Worm (Caenorhabditis elegans) whole organism, young adult: ENCODE data around the gene dhc-3.

Experiments used
- F57A8.1 ChIP-seq: fragments of 200-800 bp; sonication (Bioruptor generic); optimal IDR thresholded peaks from 2 replicates; lab custom pipeline; 2018; ENCODE audit warnings: mild to moderate bottlenecking, missing genetic modification characterization, moderate library complexity, missing compliant biosample characterization
- K12H6.12 ChIP-seq: fragments of 200-800 bp; sonication (Bioruptor generic); optimal IDR thresholded peaks from 2 replicates; lab custom pipeline; 2018; ENCODE audit warnings: mild to moderate bottlenecking, missing genetic modification characterization, missing compliant biosample characterization
- Y79H2A.3 ChIP-seq: fragments of 200-800 bp; sonication (Bioruptor generic); conservative IDR thresholded peaks from 2 replicates; pipeline ENCODE4 v1.3.6; 2022; ENCODE audit warnings: missing genetic modification reagents, missing genetic modification characterization, missing compliant biosample characterization
- Y95B8A.8 ChIP-seq: fragments of 200-800 bp; sonication (Bioruptor generic); IDR thresholded peaks from 2 replicates; pipeline ENCODE4 v1.3.6; 2022; ENCODE audit warnings: missing genetic modification reagents, missing genetic modification characterization, missing compliant biosample characterization
- attf-6 ChIP-seq: fragments of 200-800 bp; sonication (Bioruptor generic); IDR thresholded peaks from 2 replicates; pipeline ENCODE4 v1.3.6; 2022; ENCODE audit warnings: missing genetic modification reagents, missing genetic modification characterization, missing compliant biosample characterization
- bed-1 ChIP-seq: fragments of 200-800 bp; sonication (Bioruptor generic); IDR thresholded peaks from 2 replicates; pipeline ENCODE4 v1.3.6; 2022; ENCODE audit warnings: missing genetic modification reagents, missing genetic modification characterization, missing compliant biosample characterization
- lin-35 ChIP-seq, 3 experiments: fragments of 150-350 bp in 2 of 3; sonication (generic microtip) in 1 of 3; optimal IDR thresholded peaks; 2 replicates each; lab custom pipeline; 2014 to 2018; ENCODE audit warnings: missing biosample characterization in 3 of 3, missing genetic modification characterization in 3 of 3, missing genetic modification reagents in 3 of 3
- lsy-27 ChIP-seq: sonication (generic microtip); optimal IDR thresholded peaks from 2 replicates; lab custom pipeline; 2017; ENCODE audit warnings: missing genetic modification characterization, mild to moderate bottlenecking, missing compliant biosample characterization, antibody characterized with exemption, missing genotype, borderline replicate concordance; ENCODE audit not compliant: insufficient read depth
- mxl-1 ChIP-seq: sonication (generic microtip); optimal IDR thresholded peaks from 2 replicates; lab custom pipeline; 2016; ENCODE audit warnings: missing genetic modification characterization, missing compliant biosample characterization
- sdz-38 ChIP-seq: sonication (generic microtip); optimal IDR thresholded peaks from 2 replicates; lab custom pipeline; 2016; ENCODE audit warnings: missing genotype, missing genetic modification characterization, missing compliant biosample characterization
- snpc-1.1 ChIP-seq: sonication (generic microtip); optimal IDR thresholded peaks from 2 replicates; lab custom pipeline; 2017; ENCODE audit warnings: missing genetic modification characterization, mild to moderate bottlenecking, missing compliant biosample characterization, antibody characterized with exemption, moderate library complexity, missing genotype, missing genetic modification reagents; ENCODE audit not compliant: insufficient read depth
- tbx-9 ChIP-seq: sonication (generic microtip); optimal IDR thresholded peaks from 2 replicates; lab custom pipeline; 2016; ENCODE audit warnings: borderline replicate concordance, missing genetic modification characterization, inconsistent platforms, missing compliant biosample characterization
- ztf-3 ChIP-seq: fragments of 200-800 bp; sonication (Bioruptor generic); optimal IDR thresholded peaks from 2 replicates; lab custom pipeline; 2018; ENCODE audit warnings: mild to moderate bottlenecking, missing genetic modification characterization, missing compliant biosample characterization

ce11 chrV:13095654-13096053, 43.1 kb upstream of the dhc-3 start, which contains the start of gene C34B4.5:
- TF ChIP-seq Y79H2A.3, result no peak
- TF ChIP-seq bed-1 (GFP tag; lab: Robert Waterston, UW), result no peak
- TF ChIP-seq tbx-9 (tag; lab: Kevin White, UChicago), result no peak
- TF ChIP-seq lsy-27, result no peak
- no peak for TF ChIP-seq sdz-38 (tag; lab: Kevin White, UChicago)
- TF ChIP-seq attf-6 (GFP tag; lab: Robert Waterston, UW), result no peak
- TF ChIP-seq snpc-1.1 (tag; lab: Kevin White, UChicago), result no peak
- TF ChIP-seq mxl-1 (tag; lab: Kevin White, UChicago), result no peak
- TF ChIP-seq Y95B8A.8 (GFP tag; lab: Robert Waterston, UW), result no peak
- TF ChIP-seq ztf-3 (GFP tag; lab: Kevin White, UChicago), result no peak
- no peak for TF ChIP-seq lin-35 (GFP tag; optimal IDR thresholded peaks at IDR 0.05; lab: Kevin White, UChicago)
- no peak for TF ChIP-seq F57A8.1 (GFP tag; lab: Kevin White, UChicago)
- TF ChIP-seq K12H6.12 (tag; lab: Kevin White, UChicago), result no peak
